Fruit fly (Drosophila melanogaster) whole organism, embryonic: Measurements from ENCODE around the gene CG7924.

ENCODE experiments used
- Bgb ChIP-seq: fragments of 200-800 bp; sonication (Bioruptor generic); IDR thresholded peaks from 2 replicates; pipeline ENCODE4 v1.3.6; 2022; ENCODE audit warnings: missing biosample characterization, missing genetic modification characterization; ENCODE audit not compliant: partially characterized antibody
- CG10147 ChIP-seq: fragments of 200-800 bp; sonication (Bioruptor generic); optimal IDR thresholded peaks from 2 replicates; lab custom pipeline; 2019; ENCODE audit warnings: missing biosample characterization, mild to moderate bottlenecking, missing genetic modification characterization, moderate library complexity
- CG10267 ChIP-seq: fragments of 200-800 bp; sonication (Bioruptor generic); optimal IDR thresholded peaks from 2 replicates; lab custom pipeline; 2018; ENCODE audit warnings: missing biosample characterization, mild to moderate bottlenecking, missing genetic modification characterization, moderate library complexity
- CG10366 ChIP-seq: fragments of 200-800 bp; sonication (Bioruptor generic); IDR thresholded peaks from 2 replicates; pipeline ENCODE4 v1.3.6; 2022; ENCODE audit warnings: missing biosample characterization, missing genetic modification characterization
- CG10431 ChIP-seq: fragments of 200-800 bp; sonication (Bioruptor generic); optimal IDR thresholded peaks from 3 replicates; lab custom pipeline; 2018; ENCODE audit warnings: missing biosample characterization, mild to moderate bottlenecking, missing genetic modification characterization
- CG11247 ChIP-seq: fragments of 200-800 bp; sonication (Bioruptor generic); IDR thresholded peaks from 2 replicates; pipeline ENCODE4 v1.3.6; 2022; ENCODE audit warnings: missing biosample characterization, missing genetic modification characterization
- CG1233 ChIP-seq: fragments of 200-800 bp; sonication (Bioruptor generic); optimal IDR thresholded peaks from 4 replicates; lab custom pipeline; 2018; ENCODE audit warnings: missing biosample characterization, mild to moderate bottlenecking, missing genetic modification characterization
- CG12942 ChIP-seq: fragments of 200-800 bp; sonication (Bioruptor generic); optimal IDR thresholded peaks from 3 replicates; lab custom pipeline; 2016; ENCODE audit warnings: missing biosample characterization, missing genetic modification characterization
- CG15011 ChIP-seq: fragments of 200-800 bp; sonication (Bioruptor generic); optimal IDR thresholded peaks from 3 replicates; lab custom pipeline; 2018; ENCODE audit warnings: missing biosample characterization, mild to moderate bottlenecking, missing genetic modification characterization
- CG17186 ChIP-seq: fragments of 200-800 bp; sonication (Bioruptor generic); optimal IDR thresholded peaks from 3 replicates; lab custom pipeline; 2017; ENCODE audit warnings: missing biosample characterization, missing genetic modification reagents, missing genetic modification characterization
- CG18262 ChIP-seq: fragments of 200-800 bp; optimal IDR thresholded peaks from 3 replicates; lab custom pipeline; 2019; ENCODE audit warnings: missing biosample characterization, mild to moderate bottlenecking, missing genetic modification characterization, moderate library complexity
- CG18764 ChIP-seq: fragments of 200-800 bp; sonication (Bioruptor generic); optimal IDR thresholded peaks from 3 replicates; lab custom pipeline; 2016; ENCODE audit warnings: missing biosample characterization, missing genetic modification characterization
- CG30403 ChIP-seq: fragments of 200-800 bp; sonication (Bioruptor generic); optimal IDR thresholded peaks from 3 replicates; lab custom pipeline; 2016; ENCODE audit warnings: missing biosample characterization, missing genetic modification characterization
- CG33213 ChIP-seq: fragments of 200-800 bp; sonication (Bioruptor generic); optimal IDR thresholded peaks from 3 replicates; lab custom pipeline; 2016; ENCODE audit warnings: missing biosample characterization, missing genetic modification characterization
- CG4707 ChIP-seq: fragments of 200-800 bp; sonication (Bioruptor generic); optimal IDR thresholded peaks from 2 replicates; lab custom pipeline; 2018; ENCODE audit warnings: missing biosample characterization, mild to moderate bottlenecking, missing genetic modification characterization, moderate library complexity
- CG4730 ChIP-seq: fragments of 200-800 bp; sonication (Bioruptor generic); IDR thresholded peaks from 2 replicates; pipeline ENCODE4 v1.3.6; 2022; ENCODE audit warnings: missing biosample characterization, missing genetic modification characterization
- CG5245 ChIP-seq: fragments of 200-800 bp; sonication (Bioruptor generic); optimal IDR thresholded peaks from 3 replicates; lab custom pipeline; 2016; ENCODE audit warnings: missing biosample characterization, missing genetic modification characterization
- CG7928 ChIP-seq: fragments of 200-800 bp; sonication (Bioruptor generic); optimal IDR thresholded peaks from 2 replicates; lab custom pipeline; 2017; ENCODE audit warnings: missing biosample characterization, mild to moderate bottlenecking, missing genetic modification characterization
- CG9215 ChIP-seq: fragments of 200-800 bp; sonication (Bioruptor generic); IDR thresholded peaks from 2 replicates; pipeline ENCODE4 v1.3.6; 2022; ENCODE audit warnings: missing biosample characterization, missing genetic modification characterization
- CG9727 ChIP-seq: fragments of 200-800 bp; sonication (Bioruptor generic); optimal IDR thresholded peaks from 3 replicates; lab custom pipeline; 2017; ENCODE audit warnings: missing biosample characterization, mild to moderate bottlenecking, missing genetic modification characterization
- CG9797 ChIP-seq: fragments of 200-800 bp; sonication (Bioruptor generic); optimal IDR thresholded peaks from 3 replicates; lab custom pipeline; 2018; ENCODE audit warnings: missing biosample characterization, mild to moderate bottlenecking, missing genetic modification characterization
- CG9876 ChIP-seq: fragments of 200-800 bp; sonication (Bioruptor generic); optimal IDR thresholded peaks from 2 replicates; lab custom pipeline; 2016; ENCODE audit warnings: missing biosample characterization, missing genetic modification characterization
- CkIIα-i1 ChIP-seq: fragments of 200-800 bp; sonication (Bioruptor generic); IDR thresholded peaks from 2 replicates; pipeline ENCODE4 v1.3.6; 2022; ENCODE audit warnings: missing biosample characterization, missing genetic modification characterization
- D19B ChIP-seq: fragments of 200-800 bp; sonication (Bioruptor generic); optimal IDR thresholded peaks from 2 replicates; lab custom pipeline; 2017; ENCODE audit warnings: missing biosample characterization, mild to moderate bottlenecking, missing genetic modification characterization
- Dp ChIP-seq: fragments of 200-800 bp; sonication (Bioruptor generic); optimal IDR thresholded peaks from 2 replicates; lab custom pipeline; 2018; ENCODE audit warnings: missing biosample characterization, mild to moderate bottlenecking, missing genetic modification characterization, moderate library complexity
- Gug ChIP-seq: fragments of 200-800 bp; sonication (Bioruptor generic); IDR thresholded peaks from 4 replicates; pipeline ENCODE4 v1.3.6; 2022; ENCODE audit warnings: missing biosample characterization, missing genetic modification characterization
- HLH4C ChIP-seq: fragments of 200-800 bp; sonication (Bioruptor generic); IDR thresholded peaks from 3 replicates; pipeline ENCODE4 v1.3.6; 2022; ENCODE audit warnings: missing biosample characterization, missing genetic modification characterization; ENCODE audit not compliant: partially characterized antibody
- Opbp ChIP-seq: fragments of 200-800 bp; sonication (Bioruptor generic); IDR thresholded peaks from 3 replicates; pipeline ENCODE4 v1.3.6; 2022; ENCODE audit warnings: missing biosample characterization, missing genetic modification characterization; ENCODE audit not compliant: partially characterized antibody
- abd-A ChIP-seq: fragments of 200-800 bp; sonication (Bioruptor generic); optimal IDR thresholded peaks from 3 replicates; lab custom pipeline; 2019; ENCODE audit warnings: missing biosample characterization, mild to moderate bottlenecking, missing genetic modification characterization, moderate library complexity
- ap ChIP-seq: fragments of 200-800 bp; sonication (Bioruptor generic); IDR thresholded peaks from 2 replicates; pipeline ENCODE4 v1.3.6; 2022; ENCODE audit warnings: missing biosample characterization, missing genetic modification characterization
- bab2 ChIP-seq: fragments of 200-800 bp; sonication (Bioruptor generic); optimal IDR thresholded peaks from 2 replicates; lab custom pipeline; 2016; ENCODE audit warnings: missing biosample characterization, missing genetic modification characterization
- bowl ChIP-seq: fragments of 200-800 bp; sonication (Bioruptor generic); IDR thresholded peaks from 2 replicates; pipeline ENCODE4 v1.3.6; 2022; ENCODE audit warnings: missing biosample characterization, missing genetic modification characterization
- chif ChIP-seq, 2 experiments: fragments of 200-800 bp; sonication (Bioruptor generic); optimal IDR thresholded peaks; 3 replicates each; lab custom pipeline; 2016; ENCODE audit warnings: missing biosample characterization in 2 of 2, missing genetic modification characterization in 2 of 2
- chn ChIP-seq: fragments of 200-800 bp; sonication (Bioruptor generic); optimal IDR thresholded peaks from 2 replicates; lab custom pipeline; 2016; ENCODE audit warnings: missing biosample characterization, missing genetic modification characterization
- crol ChIP-seq: fragments of 200-800 bp; sonication (Bioruptor generic); IDR thresholded peaks from 2 replicates; pipeline ENCODE4 v1.3.6; 2022; ENCODE audit warnings: missing biosample characterization, missing genetic modification characterization
- danr ChIP-seq: fragments of 200-800 bp; sonication (Bioruptor generic); IDR thresholded peaks from 2 replicates; pipeline ENCODE4 v1.3.6; 2022; ENCODE audit warnings: missing biosample characterization, missing genetic modification characterization
- disco-r ChIP-seq: fragments of 200-800 bp; sonication (Bioruptor generic); optimal IDR thresholded peaks from 2 replicates; lab custom pipeline; 2016; ENCODE audit warnings: missing biosample characterization, missing genetic modification characterization
- dmrt99B ChIP-seq: fragments of 200-800 bp; sonication (Bioruptor generic); optimal IDR thresholded peaks from 2 replicates; lab custom pipeline; 2018; ENCODE audit warnings: missing biosample characterization, mild to moderate bottlenecking, missing genetic modification characterization, moderate library complexity
- gcm ChIP-seq: fragments of 200-800 bp; sonication (Bioruptor generic); optimal IDR thresholded peaks from 2 replicates; lab custom pipeline; 2019; ENCODE audit warnings: missing biosample characterization, mild to moderate bottlenecking, missing genetic modification characterization, moderate library complexity
- gcm2 ChIP-seq: fragments of 200-800 bp; sonication (Bioruptor generic); optimal IDR thresholded peaks from 2 replicates; lab custom pipeline; 2016; ENCODE audit warnings: missing biosample characterization, missing genetic modification characterization
- ind ChIP-seq: fragments of 200-800 bp; sonication (Bioruptor generic); optimal IDR thresholded peaks from 3 replicates; lab custom pipeline; 2016; ENCODE audit warnings: missing biosample characterization, missing genetic modification characterization
- inv ChIP-seq: fragments of 200-800 bp; sonication (Bioruptor generic); IDR thresholded peaks from 2 replicates; pipeline ENCODE4 v1.3.6; 2022; ENCODE audit warnings: missing biosample characterization, missing genetic modification characterization; ENCODE audit not compliant: partially characterized antibody
- jing ChIP-seq: fragments of 200-800 bp; sonication (Bioruptor generic); optimal IDR thresholded peaks from 2 replicates; lab custom pipeline; 2018; ENCODE audit warnings: missing biosample characterization, mild to moderate bottlenecking, missing genetic modification characterization
- luna ChIP-seq: fragments of 200-800 bp; sonication (Bioruptor generic); optimal IDR thresholded peaks from 2 replicates; lab custom pipeline; 2016; ENCODE audit warnings: missing biosample characterization, missing genetic modification characterization
- maf-S ChIP-seq: fragments of 200-800 bp; sonication (Bioruptor generic); optimal IDR thresholded peaks from 2 replicates; lab custom pipeline; 2016; ENCODE audit warnings: missing biosample characterization, missing genetic modification characterization
- phol ChIP-seq: fragments of 200-800 bp; sonication (Bioruptor generic); optimal IDR thresholded peaks from 3 replicates; lab custom pipeline; 2018; ENCODE audit warnings: missing biosample characterization, mild to moderate bottlenecking, missing genetic modification characterization, moderate library complexity
- row ChIP-seq: fragments of 200-800 bp; sonication (Bioruptor generic); IDR thresholded peaks from 3 replicates; pipeline ENCODE4 v1.3.6; 2022; ENCODE audit warnings: missing biosample characterization, missing genetic modification characterization
- sim ChIP-seq: fragments of 200-800 bp; sonication (Bioruptor generic); IDR thresholded peaks from 2 replicates; pipeline ENCODE4 v1.3.6; 2022; ENCODE audit warnings: missing biosample characterization, missing genetic modification characterization
- slbo ChIP-seq: fragments of 200-800 bp; sonication (Bioruptor generic); IDR thresholded peaks from 2 replicates; pipeline ENCODE4 v1.3.6; 2022; ENCODE audit warnings: missing biosample characterization, missing genetic modification characterization
- stwl ChIP-seq: fragments of 200-800 bp; sonication (Bioruptor generic); optimal IDR thresholded peaks from 3 replicates; lab custom pipeline; 2018; ENCODE audit warnings: missing biosample characterization, mild to moderate bottlenecking, missing genetic modification characterization, moderate library complexity
- toy ChIP-seq: fragments of 200-800 bp; sonication (Bioruptor generic); IDR thresholded peaks from 2 replicates; pipeline ENCODE4 v1.3.6; 2022; ENCODE audit warnings: missing biosample characterization, missing genetic modification characterization
- trh ChIP-seq: fragments of 200-800 bp; sonication (Bioruptor generic); optimal IDR thresholded peaks from 2 replicates; lab custom pipeline; 2016; ENCODE audit warnings: missing biosample characterization, missing genetic modification characterization

CG7924 gene

DNA sequence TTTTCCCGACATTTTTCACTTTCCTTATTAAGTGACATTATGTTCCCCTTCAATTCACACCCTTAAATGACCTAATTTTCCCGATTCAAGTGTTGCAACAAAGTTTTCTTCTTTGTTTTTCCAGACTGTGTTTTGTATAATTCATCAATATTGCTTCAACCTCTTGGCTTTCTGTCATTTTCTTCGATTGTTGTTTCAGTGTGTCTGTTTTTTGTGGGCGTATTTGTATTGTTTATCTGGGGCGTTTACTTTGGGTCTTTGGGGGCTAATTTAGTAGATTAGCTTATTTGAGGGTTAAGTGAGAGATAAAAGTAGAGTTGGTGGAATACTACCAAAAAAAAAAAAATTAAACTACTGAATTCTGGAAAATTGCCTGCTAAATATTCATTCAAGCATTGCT is 37.6 kb upstream of the CG7924 start (continued):
- no peak for TF ChIP-seq toy (GFP tag; lab: Robert Waterston, UW)
- no peak for TF ChIP-seq bowl (GFP tag; lab: Robert Waterston, UW)
- TF ChIP-seq CG18262 (tag; lab: Kevin White, UChicago), result peak; percentile 53
- peak; percentile 36 for TF ChIP-seq CG15011
- TF ChIP-seq HLH4C, result no peak
- peak; percentile 38 for TF ChIP-seq dmrt99B (tag; lab: Kevin White, UChicago)
- no peak for TF ChIP-seq CG5245 (GFP tag; lab: Kevin White, UChicago)
- no peak for TF ChIP-seq chn (GFP tag; lab: Kevin White, UChicago)
- TF ChIP-seq phol (tag; lab: Kevin White, UChicago), result no peak
- no peak for TF ChIP-seq danr
- TF ChIP-seq bab2 (GFP tag; lab: Kevin White, UChicago), result peak; percentile 13
- no peak for TF ChIP-seq jing
- TF ChIP-seq Gug, result no peak
- TF ChIP-seq CG7928 (GFP tag; lab: Kevin White, UChicago), result no peak
- no peak for TF ChIP-seq CkIIα-i1 (GFP tag; lab: Robert Waterston, UW)
- TF ChIP-seq CG17186 (GFP tag; lab: Kevin White, UChicago), result no peak
- TF ChIP-seq gcm2 (GFP tag; lab: Kevin White, UChicago), result no peak
- no peak for TF ChIP-seq CG9797 (GFP tag; lab: Kevin White, UChicago)
- peak; percentile 72 for TF ChIP-seq CG4707 (GFP tag; lab: Kevin White, UChicago)
- TF ChIP-seq CG9876 (GFP tag; lab: Kevin White, UChicago), result peak; percentile 1
- no peak for TF ChIP-seq Bgb (GFP tag; lab: Robert Waterston, UW)
- no peak for TF ChIP-seq sim (GFP tag; lab: Robert Waterston, UW)
- no peak for TF ChIP-seq Opbp (GFP tag; lab: Robert Waterston, UW)
- no peak for TF ChIP-seq disco-r
- TF ChIP-seq Dp (GFP tag; lab: Kevin White, UChicago), result no peak
- TF ChIP-seq ind (GFP tag; lab: Kevin White, UChicago), result no peak
- no peak for TF ChIP-seq trh (GFP tag; lab: Kevin White, UChicago)
- no peak for TF ChIP-seq row (GFP tag; lab: Robert Waterston, UW)
- no peak for TF ChIP-seq CG33213 (GFP tag; lab: Kevin White, UChicago)
- TF ChIP-seq abd-A (tag; lab: Kevin White, UChicago), result no peak
- TF ChIP-seq crol (GFP tag; lab: Robert Waterston, UW), result no peak
- TF ChIP-seq D19B (GFP tag; lab: Kevin White, UChicago), result no peak
- no peak for TF ChIP-seq CG9215
- peak; percentile 25 for TF ChIP-seq CG18764
- no peak for TF ChIP-seq stwl (tag; lab: Kevin White, UChicago)
- TF ChIP-seq CG10431 (GFP tag; lab: Kevin White, UChicago), result peak; percentile 61
- 0 out of 2 replicates have a peak, but pooled peaks have one; percentile 14 for TF ChIP-seq CG10366 (GFP tag; lab: Robert Waterston, UW)
- no peak for TF ChIP-seq luna
- TF ChIP-seq CG9727 (GFP tag; lab: Kevin White, UChicago), result no peak
- TF ChIP-seq slbo (GFP tag; lab: Robert Waterston, UW), result no peak
- no peak for TF ChIP-seq inv (GFP tag; lab: Robert Waterston, UW)
- TF ChIP-seq maf-S (GFP tag; lab: Kevin White, UChicago), result no peak
- TF ChIP-seq CG12942 (GFP tag; lab: Kevin White, UChicago), result no peak
- peak; percentile 4 for TF ChIP-seq CG10147
- TF ChIP-seq CG10267 (tag; lab: Kevin White, UChicago), result no peak
- TF ChIP-seq gcm (GFP tag; lab: Kevin White, UChicago), result peak; percentile 23
- no peak for TF ChIP-seq CG30403 (GFP tag; lab: Kevin White, UChicago)
- TF ChIP-seq CG1233 (GFP tag; lab: Kevin White, UChicago), result peak; percentile 53
- TF ChIP-seq chif (GFP tag; optimal IDR thresholded peaks at IDR 0.05; lab: Kevin White, UChicago), result no peak
- TF ChIP-seq ap, result no peak
- no peak for TF ChIP-seq CG11247 (GFP tag; lab: Robert Waterston, UW)
- no peak for TF ChIP-seq CG4730 (GFP tag; lab: Robert Waterston, UW)
